Worm (Caenorhabditis elegans) whole organism, L2 larva: ENCODE results near the gene xpd-1.

Experiments used
- F13H6.1 ChIP-seq: sonication (generic microtip); optimal IDR thresholded peaks from 2 replicates; lab custom pipeline; 2016; ENCODE audit warnings: missing genetic modification characterization, missing compliant biosample characterization
- R02D3.7 ChIP-seq: fragments of 150-350 bp; optimal IDR thresholded peaks from 2 replicates; lab custom pipeline; 2014; ENCODE audit warnings: missing biosample characterization, missing genetic modification characterization
- Y55F3AM.14 ChIP-seq: fragments of 200-800 bp; sonication (Bioruptor generic); optimal IDR thresholded peaks from 2 replicates; lab custom pipeline; 2018; ENCODE audit warnings: mild to moderate bottlenecking, missing genetic modification characterization, missing compliant biosample characterization
- alr-1 ChIP-seq: fragments of 150-350 bp; optimal IDR thresholded peaks from 2 replicates; lab custom pipeline; 2014; ENCODE audit warnings: missing biosample characterization, missing genetic modification characterization
- aly-2 ChIP-seq: fragments of 150-350 bp; optimal IDR thresholded peaks from 2 replicates; lab custom pipeline; 2014; ENCODE audit warnings: missing biosample characterization, missing genetic modification characterization
- ama-1 ChIP-seq: fragments of 150-350 bp; optimal IDR thresholded peaks from 2 replicates; lab custom pipeline; 2018; ENCODE audit warnings: inconsistent platforms
- blmp-1 ChIP-seq: sonication (generic microtip); optimal IDR thresholded peaks from 2 replicates; lab custom pipeline; 2017; ENCODE audit warnings: missing genetic modification characterization, mild to moderate bottlenecking, missing compliant biosample characterization, antibody characterized with exemption, moderate library complexity; ENCODE audit not compliant: insufficient read depth
- ceh-16 ChIP-seq: fragments of 150-350 bp; optimal IDR thresholded peaks from 2 replicates; lab custom pipeline; 2014; ENCODE audit warnings: missing biosample characterization, missing genetic modification characterization
- crh-2 ChIP-seq: sonication (generic microtip); optimal IDR thresholded peaks from 2 replicates; lab custom pipeline; 2017; ENCODE audit warnings: missing biosample characterization, missing genetic modification characterization
- dmd-4 ChIP-seq: sonication (generic microtip); optimal IDR thresholded peaks from 2 replicates; lab custom pipeline; 2017; ENCODE audit warnings: missing biosample characterization, missing genetic modification characterization
- egl-27 ChIP-seq: sonication (generic microtip); optimal IDR thresholded peaks from 3 replicates; lab custom pipeline; 2017; ENCODE audit warnings: missing biosample characterization, missing genetic modification reagents, missing genetic modification characterization
- elt-1 ChIP-seq: fragments of 150-350 bp; optimal IDR thresholded peaks from 2 replicates; lab custom pipeline; 2014; ENCODE audit warnings: missing biosample characterization, missing genetic modification characterization
- elt-3 ChIP-seq: sonication (generic microtip); optimal IDR thresholded peaks from 2 replicates; lab custom pipeline; 2017; ENCODE audit warnings: missing biosample characterization, missing genetic modification characterization
- gmeb-1 ChIP-seq: fragments of 150-350 bp; optimal IDR thresholded peaks from 2 replicates; lab custom pipeline; 2014; ENCODE audit warnings: missing biosample characterization, missing genetic modification characterization
- lin-11 ChIP-seq: fragments of 150-350 bp; sonication (generic microtip); optimal IDR thresholded peaks from 2 replicates; lab custom pipeline; 2014; ENCODE audit warnings: missing biosample characterization, missing genetic modification characterization, inconsistent platforms, mixed read lengths
- lin-13 ChIP-seq: fragments of 150-350 bp; optimal IDR thresholded peaks from 2 replicates; lab custom pipeline; 2014; ENCODE audit warnings: missing biosample characterization, missing genetic modification reagents, missing genetic modification characterization
- lin-39 ChIP-seq: fragments of 150-350 bp; optimal IDR thresholded peaks from 2 replicates; lab custom pipeline; 2014; ENCODE audit warnings: missing biosample characterization, missing genetic modification reagents, missing genetic modification characterization
- lsy-2 ChIP-seq, 2 experiments: fragments of 150-350 bp in 1 of 2; sonication (generic microtip) in 1 of 2; optimal IDR thresholded peaks; 2 replicates each; lab custom pipeline; 2014 to 2017; ENCODE audit warnings: missing biosample characterization in 2 of 2, missing genetic modification characterization in 2 of 2
- mab-5 ChIP-seq: fragments of 150-350 bp; optimal IDR thresholded peaks from 2 replicates; lab custom pipeline; 2014; ENCODE audit warnings: missing biosample characterization, missing genetic modification characterization
- mbf-1 ChIP-seq: sonication (generic microtip); optimal IDR thresholded peaks from 2 replicates; lab custom pipeline; 2017; ENCODE audit warnings: missing biosample characterization, missing genetic modification characterization
- mdl-1 ChIP-seq, 2 experiments: fragments of 150-350 bp in 1 of 2; sonication (generic microtip) in 1 of 2; optimal IDR thresholded peaks; 2 replicates each; lab custom pipeline; 2017; ENCODE audit warnings: missing biosample characterization in 2 of 2, missing genetic modification characterization in 2 of 2
- nhr-11 ChIP-seq: fragments of 150-350 bp; optimal IDR thresholded peaks from 2 replicates; lab custom pipeline; 2014; ENCODE audit warnings: missing biosample characterization, missing genetic modification characterization
- nhr-12 ChIP-seq: fragments of 150-350 bp; optimal IDR thresholded peaks from 2 replicates; lab custom pipeline; 2014; ENCODE audit warnings: missing biosample characterization, missing genetic modification characterization
- nhr-129 ChIP-seq: fragments of 150-350 bp; optimal IDR thresholded peaks from 2 replicates; lab custom pipeline; 2014; ENCODE audit warnings: missing biosample characterization, missing genetic modification characterization
- nhr-23 ChIP-seq: fragments of 150-350 bp; optimal IDR thresholded peaks from 2 replicates; lab custom pipeline; 2014; ENCODE audit warnings: missing biosample characterization, missing genetic modification reagents, missing genetic modification characterization
- nhr-237 ChIP-seq: fragments of 150-350 bp; optimal IDR thresholded peaks from 2 replicates; lab custom pipeline; 2014; ENCODE audit warnings: missing biosample characterization, missing genetic modification characterization
- nhr-25 ChIP-seq: fragments of 150-350 bp; sonication (generic microtip); optimal IDR thresholded peaks from 3 replicates; lab custom pipeline; 2014; ENCODE audit warnings: missing biosample characterization, missing genetic modification characterization
- peb-1 ChIP-seq: fragments of 150-350 bp; optimal IDR thresholded peaks from 2 replicates; lab custom pipeline; 2014; ENCODE audit warnings: missing biosample characterization, missing genetic modification characterization
- skn-1 ChIP-seq: sonication (generic microtip); optimal IDR thresholded peaks from 2 replicates; lab custom pipeline; 2017; ENCODE audit warnings: missing biosample characterization, missing genetic modification characterization
- sma-3 ChIP-seq: sonication (generic microtip); optimal IDR thresholded peaks from 2 replicates; lab custom pipeline; 2016; ENCODE audit warnings: missing genetic modification reagents, missing genetic modification characterization, missing compliant biosample characterization
- sma-9 ChIP-seq, 2 experiments: fragments of 150-350 bp in 1 of 2; sonication (generic microtip) in 1 of 2; optimal IDR thresholded peaks; 2 replicates each; lab custom pipeline; 2014 to 2016; ENCODE audit warnings: missing genetic modification characterization in 2 of 2, mild to moderate bottlenecking in 1 of 2, missing biosample characterization in 1 of 2, missing compliant biosample characterization in 1 of 2, missing genetic modification reagents in 1 of 2, moderate library complexity in 1 of 2
- snpc-4 ChIP-seq: fragments of 150-350 bp; optimal IDR thresholded peaks from 2 replicates; lab custom pipeline; 2014; ENCODE audit warnings: missing biosample characterization, missing genetic modification characterization
- unc-39 ChIP-seq: fragments of 150-350 bp; optimal IDR thresholded peaks from 2 replicates; lab custom pipeline; 2014; ENCODE audit warnings: missing biosample characterization, missing genetic modification characterization
- unc-62 ChIP-seq: fragments of 150-350 bp; optimal IDR thresholded peaks from 2 replicates; lab custom pipeline; 2014; ENCODE audit warnings: missing biosample characterization, missing genetic modification reagents, missing genetic modification characterization
- zag-1 ChIP-seq: fragments of 150-350 bp; optimal IDR thresholded peaks from 2 replicates; lab custom pipeline; 2014; ENCODE audit warnings: missing biosample characterization, missing genetic modification characterization
- ztf-1 ChIP-seq: fragments of 200-800 bp; sonication (Bioruptor generic); conservative IDR thresholded peaks from 2 replicates; pipeline ENCODE4 v1.3.6; 2022; ENCODE audit warnings: missing genetic modification characterization, missing compliant biosample characterization
- ztf-4 ChIP-seq: fragments of 150-350 bp; optimal IDR thresholded peaks from 2 replicates; lab custom pipeline; 2014; ENCODE audit warnings: missing biosample characterization, missing genetic modification characterization

The xpd-1 gene

ce11 chrIII:235115-235514 lies 29.8 kb upstream of the xpd-1 start (continued):
- TF ChIP-seq peb-1 (tag; lab: Kevin White, UChicago) (no peak), F13H6.1 (tag; lab: Kevin White, UChicago) (peak; percentile 62), nhr-11 (tag; lab: Kevin White, UChicago) (no peak), snpc-4 (tag; lab: Kevin White, UChicago) (no peak), R02D3.7 (peak; percentile 17), alr-1 (tag; lab: Kevin White, UChicago) (no peak), egl-27 (tag; lab: Kevin White, UChicago) (no peak), ztf-1 (GFP tag; lab: Robert Waterston, UW) (no peak), ztf-4 (peak; percentile 44), nhr-12 (tag; lab: Kevin White, UChicago) (no peak), lin-11 (peak; percentile 32), unc-39 (tag; lab: Kevin White, UChicago) (no peak), crh-2 (tag; lab: Kevin White, UChicago) (peak; percentile 48), elt-3 (tag; lab: Kevin White, UChicago) (no peak), mbf-1 (tag; lab: Kevin White, UChicago) (no peak), lin-13 (peak; percentile 39), ama-1 (lab: Kevin White, UChicago) (no peak), unc-62 (GFP tag; lab: Kevin White, UChicago) (no peak), Y55F3AM.14 (GFP tag; lab: Kevin White, UChicago) (peak; percentile 64), ceh-16 (tag; lab: Kevin White, UChicago) (no peak), elt-1 (no peak), blmp-1 (no peak), nhr-237 (no peak), zag-1 (tag; lab: Kevin White, UChicago) (no peak), nhr-129 (peak; percentile 44), mdl-1 (tag; optimal IDR thresholded peaks at IDR 0.05; lab: Kevin White, UChicago) (no peak)

ce11 chrIII:235544-235943 lies 29.3 kb upstream of the xpd-1 start, which contains the start of gene hpo-29:
Gene hpo-29 (plus strand): TSS chrIII:235844.
- no peak for TF ChIP-seq elt-1
- TF ChIP-seq gmeb-1: no peak
- no peak for TF ChIP-seq mdl-1 (tag; optimal IDR thresholded peaks at IDR 0.05; lab: Kevin White, UChicago)
- TF ChIP-seq alr-1 (tag; lab: Kevin White, UChicago): no peak
- TF ChIP-seq dmd-4 (tag; lab: Kevin White, UChicago): no peak
- no peak for TF ChIP-seq aly-2
- no peak for TF ChIP-seq sma-3 (GFP tag; lab: Kevin White, UChicago)
- TF ChIP-seq mbf-1 (tag; lab: Kevin White, UChicago): no peak
- no peak for TF ChIP-seq lin-39 (tag; lab: Kevin White, UChicago)
- no peak for TF ChIP-seq snpc-4 (tag; lab: Kevin White, UChicago)
- TF ChIP-seq mab-5 (tag; lab: Kevin White, UChicago): no peak
- no peak for TF ChIP-seq nhr-25
- TF ChIP-seq peb-1 (tag; lab: Kevin White, UChicago): no peak
- TF ChIP-seq skn-1 (tag; lab: Kevin White, UChicago): no peak
- TF ChIP-seq Y55F3AM.14 (GFP tag; lab: Kevin White, UChicago): no peak
- TF ChIP-seq lsy-2 (tag; optimal IDR thresholded peaks at IDR 0.05; lab: Kevin White, UChicago): no peak
- no peak for TF ChIP-seq zag-1 (tag; lab: Kevin White, UChicago)
- no peak for TF ChIP-seq ztf-1 (GFP tag; lab: Robert Waterston, UW)

ce11 chrIII:251410-251809 lies 13.5 kb upstream of the xpd-1 start:
- TF ChIP-seq Y55F3AM.14 (GFP tag; lab: Kevin White, UChicago) (no peak), F13H6.1 (tag; lab: Kevin White, UChicago) (no peak), lin-13 (no peak), alr-1 (tag; lab: Kevin White, UChicago) (no peak), sma-9 (GFP tag; optimal IDR thresholded peaks at IDR 0.05; lab: Kevin White, UChicago) (no peak), sma-9 (tag; optimal IDR thresholded peaks at IDR 0.05; lab: Kevin White, UChicago) (no peak), dmd-4 (tag; lab: Kevin White, UChicago) (no peak), elt-3 (tag; lab: Kevin White, UChicago) (no peak), mbf-1 (tag; lab: Kevin White, UChicago) (no peak), nhr-25 (no peak), elt-1 (no peak), R02D3.7 (no peak), nhr-23 (tag; lab: Kevin White, UChicago) (no peak), nhr-11 (tag; lab: Kevin White, UChicago) (no peak), mdl-1 (tag; optimal IDR thresholded peaks at IDR 0.05; lab: Kevin White, UChicago) (no peak), ceh-16 (tag; lab: Kevin White, UChicago) (no peak), mab-5 (tag; lab: Kevin White, UChicago) (no peak), crh-2 (tag; lab: Kevin White, UChicago) (no peak), blmp-1 (no peak), peb-1 (tag; lab: Kevin White, UChicago) (no peak)
